Worm (Caenorhabditis elegans): Measurements from ENCODE around the gene cyp-35C1.

- TF ChIP-seq mep-1 (tag; optimal IDR thresholded peaks at IDR 0.05) (no peak), nhr-12 (tag; optimal IDR thresholded peaks at IDR 0.05) (no peak), elt-1 (tag; optimal IDR thresholded peaks at IDR 0.05; ENCODE audit: borderline replicate concordance, insufficient read depth) (no peak), nhr-76 (tag; optimal IDR thresholded peaks at IDR 0.05) (no peak), ceh-43 (GFP tag; optimal IDR thresholded peaks at IDR 0.05) (no peak), pha-4 (tag; optimal IDR thresholded peaks at IDR 0.05) (no peak), mls-2 (tag; optimal IDR thresholded peaks at IDR 0.05) (no peak), lin-13 (tag; optimal IDR thresholded peaks at IDR 0.05) (no peak), snpc-4 (tag; optimal IDR thresholded peaks at IDR 0.05) (no peak), blmp-1 (tag; optimal IDR thresholded peaks at IDR 0.05) (no peak), unc-62 (GFP tag; optimal IDR thresholded peaks at IDR 0.05) (no peak), mab-5 (tag; optimal IDR thresholded peaks at IDR 0.05) (no peak), ztf-11 (tag; optimal IDR thresholded peaks at IDR 0.05) (no peak), drap-1 (GFP tag; optimal IDR thresholded peaks at IDR 0.05) (no peak)
Measured at ce11 chrV:13898356-13898755, at the start of gene cyp-35C1.

Measured in whole organism, mixed stage, embryonic.